Fruit fly (Drosophila melanogaster) whole organism, embryonic: ENCODE measurements around the gene CG16959.

ENCODE experiments used
- Antp ChIP-seq: fragments of 200-800 bp; sonication (Bioruptor generic); optimal IDR thresholded peaks from 3 replicates; lab custom pipeline; 2016; ENCODE audit warnings: missing biosample characterization, missing genetic modification characterization
- CG13287 ChIP-seq: fragments of 200-800 bp; sonication (Bioruptor generic); IDR thresholded peaks from 2 replicates; pipeline ENCODE4 v1.3.6; 2022; ENCODE audit warnings: missing biosample characterization, missing genetic modification characterization; ENCODE audit not compliant: partially characterized antibody
- CG14441 ChIP-seq: fragments of 200-800 bp; sonication (Bioruptor generic); IDR thresholded peaks from 2 replicates; pipeline ENCODE4 v1.3.6; 2022; ENCODE audit warnings: missing biosample characterization, missing genetic modification characterization
- CG1603 ChIP-seq: fragments of 200-800 bp; sonication (Bioruptor generic); optimal IDR thresholded peaks from 2 replicates; lab custom pipeline; 2019; ENCODE audit warnings: missing biosample characterization, mild to moderate bottlenecking, missing genetic modification characterization, moderate library complexity
- CG2202 ChIP-seq: fragments of 200-800 bp; sonication (Bioruptor generic); optimal IDR thresholded peaks from 2 replicates; lab custom pipeline; 2018; ENCODE audit warnings: missing biosample characterization, mild to moderate bottlenecking, missing genetic modification characterization
- CG2875 ChIP-seq: fragments of 200-800 bp; sonication (Bioruptor generic); optimal IDR thresholded peaks from 2 replicates; lab custom pipeline; 2017; ENCODE audit warnings: missing biosample characterization, mild to moderate bottlenecking, missing genetic modification characterization, missing genetic modification reagents
- CG33213 ChIP-seq: fragments of 200-800 bp; sonication (Bioruptor generic); optimal IDR thresholded peaks from 3 replicates; lab custom pipeline; 2016; ENCODE audit warnings: missing biosample characterization, missing genetic modification characterization
- CG4707 ChIP-seq: fragments of 200-800 bp; sonication (Bioruptor generic); optimal IDR thresholded peaks from 2 replicates; lab custom pipeline; 2018; ENCODE audit warnings: missing biosample characterization, mild to moderate bottlenecking, missing genetic modification characterization, moderate library complexity
- CG4854 ChIP-seq: fragments of 200-800 bp; sonication (Bioruptor generic); optimal IDR thresholded peaks from 2 replicates; lab custom pipeline; 2016; ENCODE audit warnings: missing biosample characterization, missing genetic modification characterization, inconsistent platforms
- CG6175 ChIP-seq: fragments of 200-800 bp; sonication (Bioruptor generic); IDR thresholded peaks from 3 replicates; pipeline ENCODE4 v1.3.6; 2022; ENCODE audit warnings: missing biosample characterization, missing genetic modification characterization
- CG6765 ChIP-seq: fragments of 200-800 bp; sonication (Bioruptor generic); optimal IDR thresholded peaks from 3 replicates; lab custom pipeline; 2017; ENCODE audit warnings: missing biosample characterization, mild to moderate bottlenecking, missing genetic modification characterization
- CG8089 ChIP-seq: fragments of 200-800 bp; sonication (Bioruptor generic); optimal IDR thresholded peaks from 3 replicates; lab custom pipeline; 2016; ENCODE audit warnings: missing biosample characterization, missing genetic modification characterization
- CG8281 ChIP-seq: fragments of 200-800 bp; sonication (Bioruptor generic); optimal IDR thresholded peaks from 2 replicates; lab custom pipeline; 2018; ENCODE audit warnings: missing biosample characterization, mild to moderate bottlenecking, missing genetic modification characterization, moderate library complexity
- CG9797 ChIP-seq: fragments of 200-800 bp; sonication (Bioruptor generic); optimal IDR thresholded peaks from 3 replicates; lab custom pipeline; 2018; ENCODE audit warnings: missing biosample characterization, mild to moderate bottlenecking, missing genetic modification characterization
- CTCF ChIP-seq: fragments of 200-800 bp; sonication (Bioruptor generic); optimal IDR thresholded peaks from 2 replicates; lab custom pipeline; 2017; ENCODE audit warnings: missing biosample characterization, mild to moderate bottlenecking, missing genetic modification characterization, moderate library complexity
- Drgx ChIP-seq: fragments of 200-800 bp; sonication (Bioruptor generic); IDR thresholded peaks from 2 replicates; pipeline ENCODE4 v1.3.6; 2022; ENCODE audit warnings: missing biosample characterization, missing genetic modification characterization
- H15 ChIP-seq: fragments of 200-800 bp; sonication (Bioruptor generic); IDR thresholded peaks from 3 replicates; pipeline ENCODE4 v1.3.6; 2022; ENCODE audit warnings: missing biosample characterization, missing genetic modification characterization
- HmgD ChIP-seq: fragments of 200-800 bp; sonication (Bioruptor generic); optimal IDR thresholded peaks from 3 replicates; lab custom pipeline; 2016; ENCODE audit warnings: missing biosample characterization, missing genetic modification characterization
- MBD-R2 ChIP-seq: fragments of 200-800 bp; sonication (Bioruptor generic); IDR thresholded peaks from 2 replicates; pipeline ENCODE4 v1.3.6; 2022; ENCODE audit warnings: missing biosample characterization, missing genetic modification characterization
- Myb ChIP-seq: fragments of 200-800 bp; sonication (Bioruptor generic); optimal IDR thresholded peaks from 2 replicates; lab custom pipeline; 2016; ENCODE audit warnings: missing biosample characterization, missing genetic modification characterization
- NC2α ChIP-seq: fragments of 200-800 bp; sonication (Bioruptor generic); optimal IDR thresholded peaks from 2 replicates; lab custom pipeline; 2016; ENCODE audit warnings: missing biosample characterization, missing genetic modification characterization
- Nf-YC ChIP-seq: fragments of 200-800 bp; optimal IDR thresholded peaks from 3 replicates; lab custom pipeline; 2019; ENCODE audit warnings: missing biosample characterization, mild to moderate bottlenecking, missing genetic modification characterization, moderate library complexity
- PHDP ChIP-seq: fragments of 200-800 bp; sonication (Bioruptor generic); optimal IDR thresholded peaks from 3 replicates; lab custom pipeline; 2018; ENCODE audit warnings: missing biosample characterization, mild to moderate bottlenecking, missing genetic modification characterization, moderate library complexity
- Poxn ChIP-seq: fragments of 200-800 bp; sonication (Bioruptor generic); IDR thresholded peaks from 2 replicates; pipeline ENCODE4 v1.3.6; 2022; ENCODE audit warnings: missing biosample characterization, missing genetic modification characterization
- Rx ChIP-seq: fragments of 200-800 bp; sonication (Bioruptor generic); IDR thresholded peaks from 2 replicates; pipeline ENCODE4 v1.3.6; 2022; ENCODE audit warnings: missing biosample characterization, missing genetic modification characterization
- Tbp ChIP-seq: fragments of >200 bp; optimal IDR thresholded peaks from 2 replicates; lab custom pipeline; 2018; ENCODE audit warnings: missing biosample characterization, missing genetic modification characterization
- YL-1 ChIP-seq: fragments of 200-800 bp; sonication (Bioruptor generic); optimal IDR thresholded peaks from 3 replicates; lab custom pipeline; 2017; ENCODE audit warnings: missing biosample characterization, mild to moderate bottlenecking, missing genetic modification characterization
- ap ChIP-seq: fragments of 200-800 bp; sonication (Bioruptor generic); IDR thresholded peaks from 2 replicates; pipeline ENCODE4 v1.3.6; 2022; ENCODE audit warnings: missing biosample characterization, missing genetic modification characterization
- ash1 ChIP-seq: fragments of 200-800 bp; sonication (Bioruptor generic); optimal IDR thresholded peaks from 2 replicates; lab custom pipeline; 2018; ENCODE audit warnings: missing biosample characterization, mild to moderate bottlenecking, missing genetic modification characterization
- ato ChIP-seq: fragments of 200-800 bp; sonication (Bioruptor generic); IDR thresholded peaks from 2 replicates; pipeline ENCODE4 v1.3.6; 2022; ENCODE audit warnings: missing biosample characterization, missing genetic modification characterization; ENCODE audit not compliant: partially characterized antibody
- chif ChIP-seq, 2 experiments: fragments of 200-800 bp; sonication (Bioruptor generic); optimal IDR thresholded peaks; 3 replicates each; lab custom pipeline; 2016; ENCODE audit warnings: missing biosample characterization in 2 of 2, missing genetic modification characterization in 2 of 2
- crp ChIP-seq, 2 experiments: fragments of 200-800 bp; sonication (Bioruptor generic); optimal IDR thresholded peaks; 2 replicates in 1 of 2; 3 replicates in 1 of 2; lab custom pipeline; 2017; ENCODE audit warnings: missing biosample characterization in 2 of 2, missing genetic modification characterization in 2 of 2, mild to moderate bottlenecking in 1 of 2, moderate library complexity in 1 of 2
- dm ChIP-seq: fragments of 200-800 bp; sonication (Bioruptor generic); optimal IDR thresholded peaks from 3 replicates; lab custom pipeline; 2016; ENCODE audit warnings: missing biosample characterization, missing genetic modification characterization
- dpn ChIP-seq, 2 experiments: fragments of 200-800 bp; sonication (Bioruptor generic); optimal IDR thresholded peaks; 3 replicates each; lab custom pipeline; 2016; ENCODE audit warnings: missing biosample characterization in 2 of 2, missing genetic modification characterization in 2 of 2
- gem ChIP-seq: fragments of 200-800 bp; sonication (Bioruptor generic); optimal IDR thresholded peaks from 2 replicates; lab custom pipeline; 2019; ENCODE audit warnings: missing biosample characterization, mild to moderate bottlenecking, missing genetic modification characterization, moderate library complexity
- grn ChIP-seq: fragments of 200-800 bp; sonication (Bioruptor generic); optimal IDR thresholded peaks from 3 replicates; lab custom pipeline; 2017; ENCODE audit warnings: missing biosample characterization, missing genetic modification characterization
- gt ChIP-seq: fragments of 200-800 bp; sonication (Bioruptor generic); IDR thresholded peaks from 2 replicates; pipeline ENCODE4 v1.3.6; 2022; ENCODE audit warnings: missing biosample characterization, missing genetic modification characterization
- hkb ChIP-seq, 2 experiments: fragments of 200-800 bp in 1 of 2; fragments of >200 bp in 1 of 2; sonication (Bioruptor generic) in 1 of 2; IDR thresholded peaks in 1 of 2; optimal IDR thresholded peaks in 1 of 2; 2 replicates each; pipeline versions ENCODE4 v1.3.6 to Lab custom; 2017 to 2022; ENCODE audit warnings: missing biosample characterization in 1 of 2, missing genetic modification characterization in 1 of 2
- mirr ChIP-seq: fragments of 200-800 bp; sonication (Bioruptor generic); optimal IDR thresholded peaks from 3 replicates; lab custom pipeline; 2018; ENCODE audit warnings: missing biosample characterization, mild to moderate bottlenecking, missing genetic modification characterization
- pfk ChIP-seq: fragments of 200-800 bp; sonication (Bioruptor generic); optimal IDR thresholded peaks from 2 replicates; lab custom pipeline; 2018; ENCODE audit warnings: missing biosample characterization, mild to moderate bottlenecking, missing genetic modification characterization, moderate library complexity
- psq ChIP-seq: fragments of 200-800 bp; sonication (Bioruptor generic); optimal IDR thresholded peaks from 2 replicates; lab custom pipeline; 2017; ENCODE audit warnings: missing biosample characterization, missing genetic modification characterization
- schlank ChIP-seq: fragments of 200-800 bp; sonication (Bioruptor generic); optimal IDR thresholded peaks from 2 replicates; lab custom pipeline; 2018; ENCODE audit warnings: missing biosample characterization, mild to moderate bottlenecking, missing genetic modification characterization
- scrt ChIP-seq: fragments of 200-800 bp; sonication (Bioruptor generic); optimal IDR thresholded peaks from 2 replicates; lab custom pipeline; 2018; ENCODE audit warnings: missing biosample characterization, mild to moderate bottlenecking, missing genetic modification characterization, moderate library complexity
- sug ChIP-seq: fragments of 200-800 bp; optimal IDR thresholded peaks from 2 replicates; lab custom pipeline; 2019; ENCODE audit warnings: missing biosample characterization, mild to moderate bottlenecking, missing genetic modification characterization, moderate library complexity
- toy ChIP-seq: fragments of 200-800 bp; sonication (Bioruptor generic); IDR thresholded peaks from 2 replicates; pipeline ENCODE4 v1.3.6; 2022; ENCODE audit warnings: missing biosample characterization, missing genetic modification characterization
- trh ChIP-seq: fragments of 200-800 bp; sonication (Bioruptor generic); optimal IDR thresholded peaks from 2 replicates; lab custom pipeline; 2016; ENCODE audit warnings: missing biosample characterization, missing genetic modification characterization
- wdn ChIP-seq: fragments of 200-800 bp; sonication (Bioruptor generic); IDR thresholded peaks from 2 replicates; pipeline ENCODE4 v1.3.6; 2022; ENCODE audit warnings: missing biosample characterization, missing genetic modification characterization
- z ChIP-seq: fragments of 200-800 bp; sonication (Bioruptor generic); IDR thresholded peaks from 3 replicates; pipeline ENCODE4 v1.3.6; 2022; ENCODE audit warnings: missing biosample characterization, missing genetic modification characterization
- zf30C ChIP-seq: fragments of 200-800 bp; sonication (Bioruptor generic); optimal IDR thresholded peaks from 3 replicates; lab custom pipeline; 2018; ENCODE audit warnings: missing biosample characterization, mild to moderate bottlenecking, missing genetic modification characterization

The CG16959 gene

DNA sequence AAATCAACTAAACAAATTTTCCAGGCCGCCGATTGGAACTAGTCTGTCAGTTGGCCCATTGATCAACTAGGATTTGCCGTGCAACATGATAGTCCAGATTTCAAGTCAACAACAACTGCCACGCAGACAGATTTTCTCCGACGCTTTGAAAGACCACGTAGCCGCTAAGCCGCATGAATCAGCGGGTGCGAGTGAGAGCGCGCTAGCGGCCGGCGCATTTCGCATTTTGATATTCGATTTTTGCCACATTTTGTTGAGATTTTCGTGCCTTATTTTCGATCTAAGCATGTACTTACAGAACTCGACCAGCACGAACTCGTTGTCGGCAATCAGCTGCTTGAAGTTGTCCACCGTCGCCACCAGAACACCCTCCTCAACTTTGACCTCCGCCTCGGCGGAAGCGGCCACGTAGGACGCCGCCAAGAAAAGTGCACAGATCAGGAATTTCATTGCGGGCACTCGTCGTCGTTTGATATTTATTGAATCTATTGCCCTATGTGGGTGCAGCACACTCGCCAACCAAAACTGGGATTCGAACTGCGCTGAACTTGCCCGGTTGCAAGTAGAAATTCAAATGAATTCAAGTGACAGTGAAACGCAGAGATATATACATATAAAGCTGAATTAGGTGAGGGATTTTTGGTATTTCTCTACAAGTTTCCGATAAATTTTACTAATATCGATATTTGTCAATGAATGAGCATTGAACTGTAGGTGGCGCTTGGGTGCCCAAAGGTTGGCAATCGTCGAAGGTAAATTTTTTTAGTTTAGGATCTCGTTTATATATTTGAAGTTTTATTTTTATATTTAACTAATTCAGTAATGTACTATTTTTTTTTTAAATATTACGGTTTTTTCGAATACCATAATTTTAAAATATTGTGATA, 17.1 kb upstream of the CG16959 start, which contains the start of gene Pdi (continued):
- no peak for TF ChIP-seq Tbp (GFP tag; lab: Kevin White, UChicago)
- no peak for TF ChIP-seq Drgx (GFP tag; lab: Robert Waterston, UW)
- peak; percentile 54 for TF ChIP-seq ato (GFP tag; lab: Robert Waterston, UW)
- TF ChIP-seq ash1 (GFP tag; lab: Kevin White, UChicago), result no peak
- TF ChIP-seq gem (tag; lab: Kevin White, UChicago), result peak; percentile 32
- TF ChIP-seq toy (GFP tag; lab: Robert Waterston, UW), result no peak
- peak; percentile 97 for TF ChIP-seq CTCF (GFP tag; lab: Kevin White, UChicago)
- TF ChIP-seq pfk (GFP tag; lab: Kevin White, UChicago), result peak; percentile 64
- no peak for TF ChIP-seq ap (GFP tag; lab: Robert Waterston, UW)
- peak; percentile 44 for TF ChIP-seq PHDP
- TF ChIP-seq dm (GFP tag; lab: Kevin White, UChicago), result peak; percentile 33
- peak; percentile 30 for TF ChIP-seq Myb
- peak in 1 of 2 experiments; percentile 18 for TF ChIP-seq crp (GFP tag; optimal IDR thresholded peaks at IDR 0.05; lab: Kevin White, UChicago)
- peak; percentile 0 for TF ChIP-seq scrt
- peak; percentile 12 for TF ChIP-seq CG4854 (GFP tag; lab: Kevin White, UChicago)
- peak in 1 of 2 experiments; percentile 51 for TF ChIP-seq dpn (GFP tag; optimal IDR thresholded peaks at IDR 0.05; lab: Kevin White, UChicago)
- TF ChIP-seq YL-1 (GFP tag; lab: Kevin White, UChicago), result peak; percentile 81
- no peak for TF ChIP-seq H15 (GFP tag; lab: Robert Waterston, UW)
- TF ChIP-seq MBD-R2 (GFP tag; lab: Robert Waterston, UW), result peak; percentile 29; the same call in 1 of the 2 replicates
- TF ChIP-seq gt (GFP tag; lab: Robert Waterston, UW), result no peak
- peak; percentile 36 for TF ChIP-seq Nf-YC (tag; lab: Kevin White, UChicago)
- no peak for TF ChIP-seq CG14441 (GFP tag; lab: Robert Waterston, UW)
- TF ChIP-seq CG33213 (GFP tag; lab: Kevin White, UChicago), result peak; percentile 69
- peak; percentile 80 for TF ChIP-seq CG1603 (tag; lab: Kevin White, UChicago)
- TF ChIP-seq CG6765, result no peak
- TF ChIP-seq hkb (optimal IDR thresholded peaks at IDR 0.05; lab: Kevin White, UChicago), result no peak
- TF ChIP-seq hkb (GFP tag; IDR thresholded peaks at IDR 0.05; lab: Robert Waterston, UW), result 0 out of 2 replicates have a peak, but pooled peaks have one; percentile 18
- TF ChIP-seq CG2875, result peak; percentile 11
- TF ChIP-seq CG9797, result peak; percentile 74
- no peak for TF ChIP-seq CG8089 (GFP tag; lab: Kevin White, UChicago)
- no peak for TF ChIP-seq zf30C (GFP tag; lab: Kevin White, UChicago)
- TF ChIP-seq wdn, result no peak
- TF ChIP-seq z, result no peak
- TF ChIP-seq CG4707 (GFP tag; lab: Kevin White, UChicago), result peak; percentile 25
- no peak for TF ChIP-seq mirr (GFP tag; lab: Kevin White, UChicago)
- no peak for TF ChIP-seq grn (GFP tag; lab: Kevin White, UChicago)
- peak in 1 of 2 experiments; percentile 39 for TF ChIP-seq chif (GFP tag; optimal IDR thresholded peaks at IDR 0.05; lab: Kevin White, UChicago)
- no peak for TF ChIP-seq schlank (tag; lab: Kevin White, UChicago)
- TF ChIP-seq CG8281 (tag; lab: Kevin White, UChicago), result no peak
- no peak for TF ChIP-seq Antp (GFP tag; lab: Kevin White, UChicago)
- TF ChIP-seq NC2α (GFP tag; lab: Kevin White, UChicago), result peak; percentile 75
- peak; percentile 66 for TF ChIP-seq HmgD (GFP tag; lab: Kevin White, UChicago)
- TF ChIP-seq CG6175 (GFP tag; lab: Robert Waterston, UW), result no peak
- TF ChIP-seq trh (GFP tag; lab: Kevin White, UChicago), result peak; percentile 1
- no peak for TF ChIP-seq Rx (GFP tag; lab: Robert Waterston, UW)
- no peak for TF ChIP-seq psq (GFP tag; lab: Kevin White, UChicago)
- peak; percentile 88 for TF ChIP-seq CG13287 (GFP tag; lab: Robert Waterston, UW)
- TF ChIP-seq Poxn (GFP tag; lab: Robert Waterston, UW), result no peak
- peak; percentile 12 for TF ChIP-seq CG2202 (tag; lab: Kevin White, UChicago)
- peak; percentile 50 for TF ChIP-seq sug (tag; lab: Kevin White, UChicago)
